Worm (Caenorhabditis elegans): ENCODE measurements around the gene Y43F8B.14.

DNA sequence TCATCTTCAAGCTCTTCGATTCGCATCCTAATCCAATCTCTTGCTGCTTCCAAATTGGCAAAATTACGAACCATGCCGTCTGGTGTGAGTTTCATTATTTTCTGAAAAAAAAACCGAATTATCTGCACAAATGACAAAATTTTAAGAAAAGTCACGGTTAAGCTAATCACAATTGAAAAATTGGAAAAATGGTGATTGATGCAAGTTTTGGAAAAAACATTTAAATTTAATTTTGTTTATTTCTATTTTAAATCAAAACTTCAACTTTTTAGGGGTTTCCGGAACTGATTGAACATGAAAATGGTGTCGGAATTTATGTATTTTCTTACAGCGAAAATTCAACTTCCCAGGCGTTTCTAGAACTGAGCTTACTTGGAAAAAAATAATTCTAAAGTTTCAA lies 52.9 kb downstream of the Y43F8B.14 start, which contains the start of gene C25F9.12:
- no peak for TF ChIP-seq flt-1 (GFP tag; IDR thresholded peaks at IDR 0.05)
- TF ChIP-seq cog-1 (tag; optimal IDR thresholded peaks at IDR 0.05) = no peak

Data from whole organism, midembryonic.